Fruit fly (Drosophila melanogaster): ENCODE data around the gene kek4.
"Not testable (repeated sequence)": the region's sequence is repeated elsewhere in the genome, so short reads cannot be mapped to it uniquely, and the experiment has no call there.

The kek4 gene

dm6 chr2L:13225225-13225840, 10.2 kb upstream of the kek4 start, which contains the start of gene CG15480:
Gene CG15480 (minus strand): TSS chr2L:13225275.
- no peak for TF ChIP-seq CG17801 (GFP tag; optimal IDR thresholded peaks at IDR 0.05; ENCODE audit: partially characterized antibody)

dm6 chr2L:13222225-13222648, 7.1 kb upstream of the kek4 start, which contains the start of the genes Ski6 and CG16812:
Gene Ski6 (minus strand): TSS chr2L:13222429.
Gene CG16812 (plus strand): TSS chr2L:13222587.
- peak; percentile 71 for TF ChIP-seq CG17801 (GFP tag; optimal IDR thresholded peaks at IDR 0.05; ENCODE audit: partially characterized antibody)

dm6 chr2L:13219281-13220092, 4.3 kb upstream of the kek4 start, which contains the start of the genes CG9426 and mRF1:
Gene CG9426 (minus strand): TSS chr2L:13219923.
Gene mRF1 (plus strand): TSS chr2L:13219979.
- peak; percentile 29 for TF ChIP-seq CG17801 (GFP tag; optimal IDR thresholded peaks at IDR 0.05; ENCODE audit: partially characterized antibody)

- peak; percentile 25 for TF ChIP-seq CG17801 (GFP tag; optimal IDR thresholded peaks at IDR 0.05; ENCODE audit: partially characterized antibody)
Observed at dm6 chr2L:13215640-13216129, 535 bp upstream of the kek4 start.

dm6 chr2L:13211764-13212265, 3.3 kb downstream of the kek4 start, which contains the start of gene CG15482:
Gene CG15482 (minus strand): TSS chr2L:13211814.
- not testable (repeated sequence) for TF ChIP-seq CG17801 (GFP tag; optimal IDR thresholded peaks at IDR 0.05; ENCODE audit: partially characterized antibody)

dm6 chr2L:13206857-13207463, 8.2 kb downstream of the kek4 start:
- peak; percentile 41 for TF ChIP-seq CG17801 (GFP tag; optimal IDR thresholded peaks at IDR 0.05; ENCODE audit: partially characterized antibody)

- peak; percentile 26 for TF ChIP-seq CG17801 (GFP tag; optimal IDR thresholded peaks at IDR 0.05; ENCODE audit: partially characterized antibody)
Observed at dm6 chr2L:13206077-13206668, 9.0 kb downstream of the kek4 start.

- TF ChIP-seq CG17801 (GFP tag; optimal IDR thresholded peaks at IDR 0.05; ENCODE audit: partially characterized antibody) = peak; percentile 6
Observed at dm6 chr2L:13205256-13205655, 9.9 kb downstream of the kek4 start.

- TF ChIP-seq CG17801 (GFP tag; optimal IDR thresholded peaks at IDR 0.05; ENCODE audit: partially characterized antibody) = no peak
Observed at dm6 chr2L:13204151-13204550, 11.0 kb downstream of the kek4 start.

- peak; percentile 21 for TF ChIP-seq CG17801 (GFP tag; optimal IDR thresholded peaks at IDR 0.05; ENCODE audit: partially characterized antibody)
Observed at dm6 chr2L:13203437-13204137, 11.6 kb downstream of the kek4 start, which contains the start of gene Pect. Gene Pect (plus strand): TSS chr2L:13203762.

dm6 chr2L:13202960-13203436, 12.2 kb downstream of the kek4 start, which contains the start of gene CG16972:
Gene CG16972 (minus strand): TSS chr2L:13203295.
- peak; percentile 12 for TF ChIP-seq CG17801 (GFP tag; optimal IDR thresholded peaks at IDR 0.05; ENCODE audit: partially characterized antibody)

- no peak for TF ChIP-seq CG17801 (GFP tag; optimal IDR thresholded peaks at IDR 0.05; ENCODE audit: partially characterized antibody)
Observed at dm6 chr2L:13195822-13196221, 19.3 kb downstream of the kek4 start.

dm6 chr2L:13191894-13192293, 23.3 kb downstream of the kek4 start, which contains the start of the genes CG16974 and Edem2:
Gene CG16974 (minus strand): TSS chr2L:13191979.
Gene Edem2 (plus strand): TSS chr2L:13192201.
- TF ChIP-seq CG17801 (GFP tag; optimal IDR thresholded peaks at IDR 0.05; ENCODE audit: partially characterized antibody) = peak; percentile 78
